Fruit fly (Drosophila melanogaster) whole organism, wandering third instar larva: ENCODE measurements around the gene CG12446.

ENCODE experiments used
- Abd-B ChIP-seq: fragments of >200 bp; optimal IDR thresholded peaks from 2 replicates; lab custom pipeline; 2017; ENCODE audit warnings: missing biosample characterization, missing genetic modification characterization
- CG32264 ChIP-seq: fragments of 200-800 bp; sonication (Bioruptor generic); optimal IDR thresholded peaks from 2 replicates; lab custom pipeline; 2016; ENCODE audit warnings: missing biosample characterization, missing genetic modification characterization
- CG9705 ChIP-seq: fragments of 200-800 bp; sonication (Bioruptor generic); optimal IDR thresholded peaks from 2 replicates; lab custom pipeline; 2018; ENCODE audit warnings: missing biosample characterization, mild to moderate bottlenecking, missing genetic modification characterization
- CrebA ChIP-seq: fragments of 200-800 bp; sonication (Bioruptor generic); optimal IDR thresholded peaks from 2 replicates; lab custom pipeline; 2016; ENCODE audit warnings: missing biosample characterization, mild to moderate bottlenecking, missing genetic modification characterization, borderline replicate concordance
- Dfd ChIP-seq: fragments of >200 bp; optimal IDR thresholded peaks from 2 replicates; lab custom pipeline; 2017; ENCODE audit warnings: missing biosample characterization, missing genetic modification characterization
- Dif ChIP-seq: fragments of 200-275, 200-300 bp; sonication (Bioruptor generic); optimal IDR thresholded peaks from 2 replicates; lab custom pipeline; 2018; ENCODE audit warnings: missing biosample characterization, missing genetic modification characterization; ENCODE audit not compliant: partially characterized antibody
- GATAd ChIP-seq: sonication (Bioruptor generic); optimal IDR thresholded peaks from 2 replicates; lab custom pipeline; 2016; ENCODE audit warnings: missing biosample characterization, missing genetic modification characterization
- HLH106 ChIP-seq: fragments of 200-800 bp; optimal IDR thresholded peaks from 3 replicates; lab custom pipeline; 2019; ENCODE audit warnings: missing biosample characterization, mild to moderate bottlenecking, missing genetic modification characterization, moderate library complexity
- Hnf4 ChIP-seq: fragments of 200-800 bp; sonication (Bioruptor generic); optimal IDR thresholded peaks from 2 replicates; lab custom pipeline; 2016; ENCODE audit warnings: missing biosample characterization, mild to moderate bottlenecking, missing genetic modification characterization
- Hr78 ChIP-seq: fragments of >200 bp; optimal IDR thresholded peaks from 2 replicates; lab custom pipeline; 2017; ENCODE audit warnings: missing biosample characterization, missing genetic modification characterization
- Hr83 ChIP-seq: fragments of 200-300 bp; sonication (Bioruptor generic); optimal IDR thresholded peaks from 2 replicates; lab custom pipeline; 2016; ENCODE audit warnings: missing biosample characterization, mild to moderate bottlenecking, missing genetic modification characterization, moderate library complexity; ENCODE audit not compliant: poor library complexity, severe bottlenecking
- Jra ChIP-seq: sonication (Bioruptor generic); optimal IDR thresholded peaks from 2 replicates; lab custom pipeline; 2016; ENCODE audit warnings: missing biosample characterization, missing genetic modification characterization
- Mio ChIP-seq: sonication (Bioruptor generic); optimal IDR thresholded peaks from 2 replicates; lab custom pipeline; 2016; ENCODE audit warnings: missing biosample characterization, missing genetic modification characterization
- Myc ChIP-seq: fragments of >200 bp; optimal IDR thresholded peaks from 2 replicates; lab custom pipeline; 2017
- N ChIP-seq: fragments of >200 bp; optimal IDR thresholded peaks from 2 replicates; lab custom pipeline; 2018; ENCODE audit warnings: missing biosample characterization, missing external identifiers, missing genetic modification characterization
- OdsH ChIP-seq: fragments of 200-800 bp; sonication (Bioruptor generic); optimal IDR thresholded peaks from 2 replicates; lab custom pipeline; 2016; ENCODE audit warnings: missing biosample characterization, mild to moderate bottlenecking, missing genetic modification characterization
- Rel ChIP-seq, 2 experiments: fragments of 200-800 bp; sonication (Bioruptor generic) in 1 of 2; optimal IDR thresholded peaks; 2 replicates in 1 of 2; 3 replicates in 1 of 2; lab custom pipeline; 2016 to 2019; ENCODE audit warnings: mild to moderate bottlenecking in 2 of 2, missing biosample characterization in 2 of 2, missing genetic modification characterization in 2 of 2, moderate library complexity in 1 of 2
- Sp1 ChIP-seq: fragments of 200-800 bp; sonication (Bioruptor generic); optimal IDR thresholded peaks from 3 replicates; lab custom pipeline; 2019; ENCODE audit warnings: missing biosample characterization, mild to moderate bottlenecking, missing genetic modification characterization, moderate library complexity
- Vsx2 ChIP-seq: fragments of 200-300, 225-300 bp; sonication (Bioruptor generic); optimal IDR thresholded peaks from 2 replicates; lab custom pipeline; 2018; ENCODE audit warnings: missing biosample characterization, missing genetic modification characterization; ENCODE audit not compliant: partially characterized antibody
- br ChIP-seq: fragments of 200-800 bp; sonication (Bioruptor generic); optimal IDR thresholded peaks from 2 replicates; lab custom pipeline; 2016; ENCODE audit warnings: missing biosample characterization, missing genetic modification characterization
- brk ChIP-seq: fragments of 200-800 bp; sonication (Bioruptor generic); optimal IDR thresholded peaks from 2 replicates; lab custom pipeline; 2016; ENCODE audit warnings: missing biosample characterization, mild to moderate bottlenecking, missing genetic modification characterization
- dl ChIP-seq, 2 experiments: fragments of 175-275, 200-275 bp in 1 of 2; fragments of 200-275 bp in 1 of 2; sonication (Bioruptor generic); optimal IDR thresholded peaks; lab custom pipeline; 2018; ENCODE audit warnings: mild to moderate bottlenecking in 2 of 2, missing biosample characterization in 2 of 2, missing genetic modification characterization in 2 of 2, moderate library complexity in 2 of 2; ENCODE audit not compliant: partially characterized antibody in 2 of 2, insufficient read depth in 1 of 2
- dmrt93B ChIP-seq: fragments of 200-800 bp; sonication (Bioruptor generic); optimal IDR thresholded peaks from 2 replicates; lab custom pipeline; 2018; ENCODE audit warnings: missing biosample characterization, mild to moderate bottlenecking, missing genetic modification characterization
- dsf ChIP-seq: sonication (Bioruptor generic); optimal IDR thresholded peaks from 2 replicates; lab custom pipeline; 2016; ENCODE audit warnings: missing biosample characterization, missing genetic modification characterization, borderline replicate concordance
- ey ChIP-seq: fragments of 200-800 bp; sonication (Bioruptor generic); optimal IDR thresholded peaks from 2 replicates; lab custom pipeline; 2016; ENCODE audit warnings: missing biosample characterization, missing genetic modification characterization
- foxo ChIP-seq, 2 experiments: fragments of 200-800 bp; sonication (Bioruptor generic); optimal IDR thresholded peaks; 2 replicates in 1 of 2; 3 replicates in 1 of 2; lab custom pipeline; 2016 to 2017; ENCODE audit warnings: missing biosample characterization in 2 of 2, missing genetic modification characterization in 2 of 2
- fru ChIP-seq: fragments of 200-800 bp; sonication (Bioruptor generic); optimal IDR thresholded peaks from 3 replicates; lab custom pipeline; 2016; ENCODE audit warnings: missing biosample characterization, mild to moderate bottlenecking, missing genetic modification characterization
- h ChIP-seq: fragments of 200-800 bp; sonication (Bioruptor generic); optimal IDR thresholded peaks from 3 replicates; lab custom pipeline; 2016; ENCODE audit warnings: missing biosample characterization, mild to moderate bottlenecking, missing genetic modification characterization
- jim ChIP-seq: fragments of 175-275, 200-325 bp; sonication (Bioruptor generic); optimal IDR thresholded peaks from 2 replicates; lab custom pipeline; 2016; ENCODE audit warnings: missing biosample characterization, mild to moderate bottlenecking, missing genetic modification characterization
- lola ChIP-seq: fragments of >200 bp; optimal IDR thresholded peaks from 2 replicates; lab custom pipeline; 2017; ENCODE audit warnings: missing biosample characterization, missing genetic modification characterization
- pan ChIP-seq: fragments of >200 bp; optimal IDR thresholded peaks from 2 replicates; lab custom pipeline; 2017
- psq ChIP-seq: fragments of 200-800 bp; sonication (Bioruptor generic); optimal IDR thresholded peaks from 3 replicates; lab custom pipeline; 2017; ENCODE audit warnings: missing biosample characterization, mild to moderate bottlenecking, missing genetic modification characterization, moderate library complexity
- rgr ChIP-seq: fragments of 200-800 bp; sonication (Bioruptor generic); optimal IDR thresholded peaks from 3 replicates; lab custom pipeline; 2016; ENCODE audit warnings: missing biosample characterization, mild to moderate bottlenecking, missing genetic modification characterization
- sage ChIP-seq: fragments of 200-800 bp; sonication (Bioruptor generic); optimal IDR thresholded peaks from 2 replicates; lab custom pipeline; 2016; ENCODE audit warnings: missing biosample characterization, mild to moderate bottlenecking, missing genetic modification characterization
- sv ChIP-seq: fragments of 200-800 bp; sonication (Bioruptor generic); optimal IDR thresholded peaks from 3 replicates; lab custom pipeline; 2016; ENCODE audit warnings: missing biosample characterization, missing genetic modification characterization
- tai ChIP-seq: sonication (Bioruptor generic); optimal IDR thresholded peaks from 2 replicates; lab custom pipeline; 2016; ENCODE audit warnings: missing biosample characterization, missing genetic modification characterization
- usp ChIP-seq: fragments of >200 bp; optimal IDR thresholded peaks from 2 replicates; lab custom pipeline; 2017; ENCODE audit warnings: missing biosample characterization, missing genetic modification characterization
- woc ChIP-seq: sonication (Bioruptor generic); optimal IDR thresholded peaks from 2 replicates; lab custom pipeline; 2016; ENCODE audit warnings: missing biosample characterization, mild to moderate bottlenecking, missing genetic modification characterization

CG12446 gene

dm6 chrX:22847247-22847646 is 35.5 kb upstream of the CG12446 start:
- TF ChIP-seq Vsx2 (GFP tag; lab: Kevin White, UChicago) (no peak), sage (GFP tag; lab: Kevin White, UChicago) (no peak), Hr78 (GFP tag; lab: Kevin White, UChicago) (no peak), brk (GFP tag; lab: Kevin White, UChicago) (no peak)

dm6 chrX:22846393-22846792 is 34.7 kb upstream of the CG12446 start:
- TF ChIP-seq tai (GFP tag; lab: Kevin White, UChicago) (no peak), ey (peak; percentile 2), psq (no peak), brk (GFP tag; lab: Kevin White, UChicago) (no peak), N (GFP tag; lab: Kevin White, UChicago) (no peak), Abd-B (no peak), Myc (no peak), GATAd (GFP tag; lab: Kevin White, UChicago) (no peak), br (GFP tag; lab: Kevin White, UChicago) (peak; percentile 32), Dif (no peak), Hr78 (GFP tag; lab: Kevin White, UChicago) (no peak), Jra (GFP tag; lab: Kevin White, UChicago) (no peak), woc (GFP tag; lab: Kevin White, UChicago) (no peak), sv (GFP tag; lab: Kevin White, UChicago) (no peak), lola (GFP tag; lab: Kevin White, UChicago) (no peak), dsf (GFP tag; lab: Kevin White, UChicago) (no peak), CG9705 (GFP tag; lab: Kevin White, UChicago) (no peak), fru (GFP tag; lab: Kevin White, UChicago) (peak; percentile 45), HLH106 (tag; lab: Kevin White, UChicago) (peak; percentile 40), Hnf4 (peak; percentile 7), pan (no peak), Hr83 (no peak), Rel (GFP tag; optimal IDR thresholded peaks at IDR 0.05; lab: Kevin White, UChicago) (no peak), Rel (tag; optimal IDR thresholded peaks at IDR 0.05; lab: Kevin White, UChicago) (no peak), dmrt93B (no peak), Dfd (GFP tag; lab: Kevin White, UChicago) (no peak), Mio (no peak), jim (no peak), sage (GFP tag; lab: Kevin White, UChicago) (no peak), dl (GFP tag; optimal IDR thresholded peaks at IDR 0.05; lab: Kevin White, UChicago; ENCODE audit: insufficient read depth in 1 of 2, partially characterized antibody in 2 of 2) (no peak), Vsx2 (GFP tag; lab: Kevin White, UChicago) (no peak), OdsH (peak; percentile 7), Sp1 (no peak), rgr (GFP tag; lab: Kevin White, UChicago) (peak; percentile 38), CrebA (no peak), h (GFP tag; lab: Kevin White, UChicago) (peak; percentile 32), CG32264 (no peak), foxo (GFP tag; optimal IDR thresholded peaks at IDR 0.05; lab: Kevin White, UChicago) (peak in 1 of 2 experiments; percentile 34), usp (GFP tag; lab: Kevin White, UChicago) (no peak)
- TF ChIP-seq, all 38 proteins: peak for 9

dm6 chrX:22838405-22838804 is 26.7 kb upstream of the CG12446 start:
- TF ChIP-seq ey (no peak), dsf (GFP tag; lab: Kevin White, UChicago) (no peak), Dif (no peak), Hnf4 (no peak), N (GFP tag; lab: Kevin White, UChicago) (no peak)
